Fruit fly (Drosophila melanogaster): Measurements from ENCODE around the gene CG13043.

Gene CG13043

DNA sequence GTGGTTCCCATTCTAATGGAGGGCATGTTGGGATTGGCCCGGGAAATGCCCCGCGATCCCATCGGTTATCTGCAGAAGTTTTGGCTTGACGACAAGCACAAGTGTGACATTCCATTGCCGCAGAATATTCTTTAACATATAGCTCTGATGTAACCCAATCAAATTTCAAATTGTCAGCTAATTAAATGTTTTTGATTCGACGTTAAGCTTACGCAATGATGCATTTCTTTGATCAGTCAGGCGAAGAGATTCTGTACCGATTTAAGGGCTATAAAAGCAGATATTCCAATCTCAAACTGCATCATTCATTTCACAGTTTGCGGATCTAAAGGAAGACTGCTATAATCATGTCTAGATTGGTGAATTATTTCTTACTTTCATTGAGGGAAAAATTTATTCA is 26.0 kb upstream of the CG13043 start, which contains the start of gene retinin:
Gene retinin, plus strand, starts transcription at position 301 of the 400 bp plus-strand sequence.
- TF ChIP-seq rn (GFP tag; IDR thresholded peaks at IDR 0.05), result no peak
- no peak for TF ChIP-seq fd96Ca (GFP tag; IDR thresholded peaks at IDR 0.05)
- TF ChIP-seq CG34367 (tag; optimal IDR thresholded peaks at IDR 0.05), result no peak
- no peak for TF ChIP-seq CG15710 (tag; optimal IDR thresholded peaks at IDR 0.05)
- TF ChIP-seq Snoo (tag; optimal IDR thresholded peaks at IDR 0.05), result no peak
- TF ChIP-seq D1 (tag; optimal IDR thresholded peaks at IDR 0.05), result no peak
- no peak for TF ChIP-seq CG14655 (GFP tag; optimal IDR thresholded peaks at IDR 0.05)
- TF ChIP-seq CG4496 (GFP tag; IDR thresholded peaks at IDR 0.05), result no peak
- TF ChIP-seq CG12605 (GFP tag; IDR thresholded peaks at IDR 0.05), result no peak
- TF ChIP-seq EcR (GFP tag; optimal IDR thresholded peaks at IDR 0.05), result no peak
- no peak for TF ChIP-seq CG13204 (GFP tag; optimal IDR thresholded peaks at IDR 0.05)
- TF ChIP-seq CG8159 (tag; optimal IDR thresholded peaks at IDR 0.05), result no peak
- no peak for TF ChIP-seq gl (tag; optimal IDR thresholded peaks at IDR 0.05)
- no peak for TF ChIP-seq CG17806 (tag; optimal IDR thresholded peaks at IDR 0.05)

DNA sequence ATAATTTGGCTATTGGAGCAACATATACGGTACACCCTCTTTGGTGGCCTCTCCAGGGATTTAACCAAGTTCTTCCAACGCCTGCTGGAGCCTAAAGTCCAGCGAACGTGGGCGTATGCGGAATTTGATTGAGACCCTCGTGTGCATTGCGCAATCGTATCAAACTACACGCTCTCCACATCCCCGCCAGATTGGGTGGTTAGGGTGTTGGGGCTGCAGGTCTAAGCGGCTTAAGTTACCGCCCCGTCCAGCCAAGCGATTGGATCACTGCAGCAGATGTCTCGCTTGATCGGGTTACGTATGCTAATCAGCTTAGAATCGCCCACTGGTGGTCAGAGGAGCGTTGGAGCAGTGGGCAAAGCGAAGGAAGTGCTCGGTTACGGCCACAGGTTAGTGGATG is 25.1 kb upstream of the CG13043 start, which contains the start of gene CG33060:
Gene CG33060, plus strand, starts transcription at position 301 of the 400 bp plus-strand sequence.
- TF ChIP-seq Ets98B (GFP tag; IDR thresholded peaks at IDR 0.05) (no peak), gl (tag; optimal IDR thresholded peaks at IDR 0.05) (no peak), Pif1A (GFP tag; optimal IDR thresholded peaks at IDR 0.05) (no peak), rn (GFP tag; IDR thresholded peaks at IDR 0.05) (no peak), CG15710 (tag; optimal IDR thresholded peaks at IDR 0.05) (no peak), CG32121 (GFP tag; IDR thresholded peaks at IDR 0.05) (no peak)

- TF ChIP-seq Ets98B (GFP tag; IDR thresholded peaks at IDR 0.05), result no peak
- TF ChIP-seq CG8301 (tag; optimal IDR thresholded peaks at IDR 0.05), result no peak
- TF ChIP-seq CG13204 (GFP tag; optimal IDR thresholded peaks at IDR 0.05), result no peak
- no peak for TF ChIP-seq CG9948 (tag; optimal IDR thresholded peaks at IDR 0.05)
- TF ChIP-seq CG15710 (tag; optimal IDR thresholded peaks at IDR 0.05), result no peak
- TF ChIP-seq EcR (GFP tag; optimal IDR thresholded peaks at IDR 0.05), result no peak
- TF ChIP-seq CG12605 (GFP tag; IDR thresholded peaks at IDR 0.05), result no peak
- TF ChIP-seq CG34367 (tag; optimal IDR thresholded peaks at IDR 0.05), result no peak
- no peak for TF ChIP-seq Pif1A (GFP tag; optimal IDR thresholded peaks at IDR 0.05)
Measured at dm6 chr3L:16329495-16329894, 23.8 kb upstream of the CG13043 start, which contains the start of gene CG33061. Gene CG33061, plus strand, starts transcription at chr3L:16329795.

DNA sequence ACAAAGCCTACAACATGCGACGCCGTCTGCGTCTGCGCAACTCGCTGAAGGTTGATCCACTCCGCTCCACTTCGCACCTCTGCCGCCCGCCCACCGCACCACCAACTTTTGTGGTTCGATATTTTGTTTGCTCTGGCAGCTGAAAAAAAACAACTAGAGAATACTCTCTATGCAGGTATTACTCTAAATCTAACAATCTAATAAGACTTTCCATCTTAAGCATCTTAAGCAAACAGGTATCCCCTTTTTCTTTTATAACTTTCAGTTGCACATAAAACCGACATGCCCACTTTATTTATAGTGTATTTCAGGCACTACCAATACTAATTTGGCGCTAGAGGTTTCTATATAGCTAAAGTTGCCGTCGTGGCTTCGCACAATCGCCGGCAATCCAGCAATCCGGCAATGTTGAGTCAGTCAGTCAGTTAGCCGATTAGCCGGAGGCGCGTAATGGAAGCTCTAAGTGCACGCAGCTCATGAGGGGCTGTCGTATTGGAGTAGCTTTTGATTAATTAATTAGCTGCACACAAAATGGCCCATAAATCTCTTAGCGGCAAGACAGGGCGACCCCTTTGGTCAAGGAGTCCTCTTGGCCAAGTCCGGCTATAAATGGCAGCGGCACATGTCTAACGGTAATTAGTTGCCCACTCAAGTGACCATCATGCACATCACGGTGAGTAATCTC is 22.7 kb upstream of the CG13043 start, which contains the start of gene CG13058:
Gene CG13058, plus strand, starts transcription at position 635 of the 685 bp plus-strand sequence.
- TF ChIP-seq Snoo (tag; optimal IDR thresholded peaks at IDR 0.05), result no peak
- TF ChIP-seq CG8301 (tag; optimal IDR thresholded peaks at IDR 0.05), result peak; percentile 66
- 0 out of 3 replicates have a peak, but pooled peaks have one; percentile 20 for TF ChIP-seq fd96Ca (GFP tag; IDR thresholded peaks at IDR 0.05)
- no peak for TF ChIP-seq rn (GFP tag; IDR thresholded peaks at IDR 0.05)
- no peak for TF ChIP-seq D1 (tag; optimal IDR thresholded peaks at IDR 0.05)
- peak; percentile 22; the same call in 1 of the 3 replicates for TF ChIP-seq CG4496 (GFP tag; IDR thresholded peaks at IDR 0.05)
- peak; percentile 38 for TF ChIP-seq CG17806 (tag; optimal IDR thresholded peaks at IDR 0.05)
- peak; percentile 69 for TF ChIP-seq CG15710 (tag; optimal IDR thresholded peaks at IDR 0.05)
- TF ChIP-seq Pif1A (GFP tag; optimal IDR thresholded peaks at IDR 0.05), result peak; percentile 7
- peak; percentile 23 for TF ChIP-seq Ets98B (GFP tag; IDR thresholded peaks at IDR 0.05)
- TF ChIP-seq gl (tag; optimal IDR thresholded peaks at IDR 0.05), result no peak
- peak; percentile 81 for TF ChIP-seq CG10348 (GFP tag; IDR thresholded peaks at IDR 0.05)
- TF ChIP-seq CG9948 (tag; optimal IDR thresholded peaks at IDR 0.05), result peak; percentile 55
- peak; percentile 68 for TF ChIP-seq CG14655 (GFP tag; optimal IDR thresholded peaks at IDR 0.05)
- TF ChIP-seq CG8159 (tag; optimal IDR thresholded peaks at IDR 0.05), result peak; percentile 70
- peak; percentile 65 for TF ChIP-seq CG34367 (tag; optimal IDR thresholded peaks at IDR 0.05)
- TF ChIP-seq EcR (GFP tag; optimal IDR thresholded peaks at IDR 0.05), result peak; percentile 1
- peak; percentile 63 for TF ChIP-seq CG32121 (GFP tag; IDR thresholded peaks at IDR 0.05)
- no peak for TF ChIP-seq CG13204 (GFP tag; optimal IDR thresholded peaks at IDR 0.05)
- no peak for TF ChIP-seq CG12605 (GFP tag; IDR thresholded peaks at IDR 0.05)
- no peak for TF ChIP-seq Pif1B (GFP tag; optimal IDR thresholded peaks at IDR 0.05)

- TF ChIP-seq D1 (tag; optimal IDR thresholded peaks at IDR 0.05) (no peak), CG13204 (GFP tag; optimal IDR thresholded peaks at IDR 0.05) (no peak), fd96Ca (GFP tag; IDR thresholded peaks at IDR 0.05) (peak; percentile 59; the same call in 1 of the 3 replicates), CG4496 (GFP tag; IDR thresholded peaks at IDR 0.05) (peak; percentile 63), CG14655 (GFP tag; optimal IDR thresholded peaks at IDR 0.05) (no peak), Ets98B (GFP tag; IDR thresholded peaks at IDR 0.05) (peak; percentile 66), Pif1B (GFP tag; optimal IDR thresholded peaks at IDR 0.05) (no peak), CG8159 (tag; optimal IDR thresholded peaks at IDR 0.05) (no peak)
Measured at dm6 chr3L:16327776-16328175, 22.1 kb upstream of the CG13043 start, which contains the start of gene CG13038. Gene CG13038, minus strand, starts transcription at chr3L:16327893.

- TF ChIP-seq EcR (GFP tag; optimal IDR thresholded peaks at IDR 0.05), result no peak
- no peak for TF ChIP-seq CG8301 (tag; optimal IDR thresholded peaks at IDR 0.05)
- no peak for TF ChIP-seq D1 (tag; optimal IDR thresholded peaks at IDR 0.05)
- TF ChIP-seq CG4496 (GFP tag; IDR thresholded peaks at IDR 0.05), result no peak
- no peak for TF ChIP-seq rn (GFP tag; IDR thresholded peaks at IDR 0.05)
- no peak for TF ChIP-seq CG8159 (tag; optimal IDR thresholded peaks at IDR 0.05)
- TF ChIP-seq Ets98B (GFP tag; IDR thresholded peaks at IDR 0.05), result no peak
- TF ChIP-seq Pif1B (GFP tag; optimal IDR thresholded peaks at IDR 0.05), result no peak
- no peak for TF ChIP-seq CG9948 (tag; optimal IDR thresholded peaks at IDR 0.05)
- no peak for TF ChIP-seq CG14655 (GFP tag; optimal IDR thresholded peaks at IDR 0.05)
- TF ChIP-seq CG13204 (GFP tag; optimal IDR thresholded peaks at IDR 0.05), result no peak
- no peak for TF ChIP-seq CG17806 (tag; optimal IDR thresholded peaks at IDR 0.05)
- TF ChIP-seq Snoo (tag; optimal IDR thresholded peaks at IDR 0.05), result no peak
- no peak for TF ChIP-seq Pif1A (GFP tag; optimal IDR thresholded peaks at IDR 0.05)
- no peak for TF ChIP-seq CG15710 (tag; optimal IDR thresholded peaks at IDR 0.05)
- no peak for TF ChIP-seq CG34367 (tag; optimal IDR thresholded peaks at IDR 0.05)
- no peak for TF ChIP-seq fd96Ca (GFP tag; IDR thresholded peaks at IDR 0.05)
- no peak for TF ChIP-seq CG32121 (GFP tag; IDR thresholded peaks at IDR 0.05)
- no peak for TF ChIP-seq gl (tag; optimal IDR thresholded peaks at IDR 0.05)
- no peak for TF ChIP-seq CG12605 (GFP tag; IDR thresholded peaks at IDR 0.05)
Measured at dm6 chr3L:16326657-16327056, 21.0 kb upstream of the CG13043 start, which contains the start of the genes CG13040 and CG13039. Gene CG13040, minus strand, starts transcription at chr3L:16326757. Gene CG13039, minus strand, starts transcription at chr3L:16326762.

Data from whole organism, pupa.